Fruit fly (Drosophila melanogaster) whole organism: ENCODE results near the gene frtz.

Experiments used
- CG8478 ChIP-seq: fragments of >200 bp; optimal IDR thresholded peaks from 2 replicates; lab custom pipeline; 2018; ENCODE audit warnings: inconsistent platforms
- Dll ChIP-seq: fragments of >200 bp; optimal IDR thresholded peaks from 2 replicates; lab custom pipeline; 2017
- usp ChIP-seq: fragments of >200 bp; optimal IDR thresholded peaks from 2 replicates; lab custom pipeline; 2017; ENCODE audit warnings: missing biosample characterization, missing genetic modification characterization, mixed read lengths

DNA sequence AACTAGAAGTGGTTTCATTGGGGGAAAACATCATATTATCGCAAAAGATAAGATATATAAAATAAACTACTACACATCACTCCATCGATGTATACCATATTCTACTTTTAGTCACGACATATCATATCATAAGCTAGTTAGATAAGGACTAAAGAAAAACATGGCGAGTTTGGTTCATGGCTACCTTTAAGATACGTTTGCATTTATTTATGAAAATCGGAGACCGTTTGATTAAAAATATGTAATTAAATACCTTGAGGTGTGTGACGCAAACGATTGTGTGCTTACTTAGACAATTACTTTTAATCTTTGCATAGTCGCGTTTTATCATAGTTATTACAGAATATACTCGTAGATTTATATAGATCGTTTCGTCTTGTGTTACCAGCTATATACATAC lies 8.7 kb downstream of the frtz start:
- TF ChIP-seq CG8478 (lab: Kevin White, UChicago) (no peak), Dll (no peak), usp (no peak)
